Fruit fly (Drosophila melanogaster) whole organism, prepupa: ENCODE results near the gene Ser.

ENCODE experiments used
- CG10669 ChIP-seq: fragments of 200-800 bp; sonication (Bioruptor generic); optimal IDR thresholded peaks from 3 replicates; lab custom pipeline; 2018; ENCODE audit warnings: missing biosample characterization, mild to moderate bottlenecking, missing genetic modification characterization, moderate library complexity
- CG11762 ChIP-seq: fragments of 200-800 bp; sonication (Bioruptor generic); optimal IDR thresholded peaks from 3 replicates; lab custom pipeline; 2016; ENCODE audit warnings: missing biosample characterization, missing genetic modification characterization; ENCODE audit not compliant: insufficient read depth
- CG11902 ChIP-seq: fragments of 200-800 bp; sonication (Bioruptor generic); optimal IDR thresholded peaks from 3 replicates; lab custom pipeline; 2016; ENCODE audit warnings: missing biosample characterization, missing genetic modification characterization
- CG15336 ChIP-seq: fragments of 200-800 bp; sonication (Bioruptor generic); IDR thresholded peaks from 2 replicates; pipeline ENCODE4 v1.3.6; 2022; ENCODE audit warnings: missing biosample characterization, missing genetic modification characterization
- CG1621 ChIP-seq: fragments of 200-800 bp; sonication (Bioruptor generic); optimal IDR thresholded peaks from 3 replicates; lab custom pipeline; 2018; ENCODE audit warnings: missing biosample characterization, mild to moderate bottlenecking, missing genetic modification characterization
- CG3032 ChIP-seq: fragments of 200-800 bp; optimal IDR thresholded peaks from 2 replicates; lab custom pipeline; 2019; ENCODE audit warnings: missing biosample characterization, mild to moderate bottlenecking, missing genetic modification characterization, moderate library complexity
- CG31627 ChIP-seq: fragments of 200-800 bp; sonication (Bioruptor generic); optimal IDR thresholded peaks from 3 replicates; lab custom pipeline; 2016; ENCODE audit warnings: missing biosample characterization, missing genetic modification characterization
- CG32006 ChIP-seq: fragments of 200-800 bp; sonication (Bioruptor generic); optimal IDR thresholded peaks from 3 replicates; lab custom pipeline; 2017; ENCODE audit warnings: missing biosample characterization, mild to moderate bottlenecking, missing genetic modification characterization
- CG4318 ChIP-seq: fragments of 200-800 bp; sonication (Bioruptor generic); optimal IDR thresholded peaks from 3 replicates; lab custom pipeline; 2017; ENCODE audit warnings: missing biosample characterization, mild to moderate bottlenecking, missing genetic modification characterization
- CG6163 ChIP-seq: fragments of 200-800 bp; sonication (Bioruptor generic); IDR thresholded peaks from 3 replicates; pipeline ENCODE4 v1.3.6; 2022; ENCODE audit warnings: missing biosample characterization, missing genetic modification characterization
- CG6276 ChIP-seq: fragments of 200-800 bp; sonication (Bioruptor generic); optimal IDR thresholded peaks from 2 replicates; lab custom pipeline; 2017; ENCODE audit warnings: missing biosample characterization, mild to moderate bottlenecking, missing genetic modification characterization
- CG6808 ChIP-seq: fragments of 200-800 bp; sonication (Bioruptor generic); optimal IDR thresholded peaks from 3 replicates; lab custom pipeline; 2017; ENCODE audit warnings: missing biosample characterization, missing genetic modification characterization, mild to moderate bottlenecking, moderate library complexity, missing genetic modification reagents
- CG6854 ChIP-seq: fragments of 200-800 bp; sonication (Bioruptor generic); optimal IDR thresholded peaks from 2 replicates; lab custom pipeline; 2017; ENCODE audit warnings: missing biosample characterization, mild to moderate bottlenecking, missing genetic modification characterization
- CG7368 ChIP-seq: fragments of 200-800 bp; sonication (Bioruptor generic); optimal IDR thresholded peaks from 3 replicates; lab custom pipeline; 2016; ENCODE audit warnings: missing biosample characterization, missing genetic modification characterization
- CG8119 ChIP-seq: fragments of 200-800 bp; sonication (Bioruptor generic); IDR thresholded peaks from 3 replicates; pipeline ENCODE4 v1.3.6; 2022; ENCODE audit warnings: missing biosample characterization, missing genetic modification characterization
- Eip75B ChIP-seq: fragments of 200-800 bp; sonication (Bioruptor generic); optimal IDR thresholded peaks from 3 replicates; lab custom pipeline; 2016; ENCODE audit warnings: missing biosample characterization, missing genetic modification characterization
- Eip78C ChIP-seq: fragments of 200-800 bp; sonication (Bioruptor generic); peaks from one replicate; lab custom pipeline; 2016; ENCODE audit warnings: missing biosample characterization, missing genetic modification characterization
- Eip93F ChIP-seq: fragments of 200-800 bp; sonication (Bioruptor generic); optimal IDR thresholded peaks from 2 replicates; lab custom pipeline; 2016; ENCODE audit warnings: missing biosample characterization, mild to moderate bottlenecking, missing genetic modification characterization
- Ets21C ChIP-seq: fragments of 200-800 bp; sonication (Bioruptor generic); optimal IDR thresholded peaks from 3 replicates; lab custom pipeline; 2016; ENCODE audit warnings: missing biosample characterization, missing genetic modification characterization
- Ets96B ChIP-seq: fragments of 200-800 bp; optimal IDR thresholded peaks from 2 replicates; lab custom pipeline; 2019; ENCODE audit warnings: missing biosample characterization, mild to moderate bottlenecking, missing genetic modification characterization, moderate library complexity
- Gug ChIP-seq: fragments of 200-800 bp; sonication (Bioruptor generic); IDR thresholded peaks from 2 replicates; pipeline ENCODE4 v1.3.6; 2022; ENCODE audit warnings: missing biosample characterization, missing genetic modification characterization
- Hr4 ChIP-seq: fragments of 200-800 bp; sonication (Bioruptor generic); optimal IDR thresholded peaks from 3 replicates; lab custom pipeline; 2016; ENCODE audit warnings: missing biosample characterization, missing genetic modification characterization
- Lpt ChIP-seq: fragments of 200-800 bp; sonication (Bioruptor generic); optimal IDR thresholded peaks from 3 replicates; lab custom pipeline; 2016; ENCODE audit warnings: missing biosample characterization, missing genetic modification characterization
- Met ChIP-seq: fragments of 200-800 bp; sonication (Bioruptor generic); optimal IDR thresholded peaks from 3 replicates; lab custom pipeline; 2016; ENCODE audit warnings: missing biosample characterization, missing genetic modification characterization
- OdsH ChIP-seq: fragments of 200-800 bp; sonication (Bioruptor generic); optimal IDR thresholded peaks from 3 replicates; lab custom pipeline; 2016; ENCODE audit warnings: missing biosample characterization, missing genetic modification characterization
- Smox ChIP-seq: fragments of 200-800 bp; sonication (Bioruptor generic); optimal IDR thresholded peaks from 3 replicates; lab custom pipeline; 2016; ENCODE audit warnings: missing biosample characterization, missing genetic modification characterization
- Sox102F ChIP-seq: fragments of 200-800 bp; sonication (Bioruptor generic); optimal IDR thresholded peaks from 2 replicates; lab custom pipeline; 2016; ENCODE audit warnings: missing biosample characterization, mild to moderate bottlenecking, missing genetic modification characterization
- Sox14 ChIP-seq: fragments of 200-800 bp; sonication (Bioruptor generic); optimal IDR thresholded peaks from 3 replicates; lab custom pipeline; 2016; ENCODE audit warnings: missing biosample characterization, missing genetic modification characterization
- Sox15 ChIP-seq: fragments of 200-800 bp; sonication (Bioruptor generic); optimal IDR thresholded peaks from 3 replicates; lab custom pipeline; 2016; ENCODE audit warnings: missing biosample characterization, missing genetic modification characterization
- achi ChIP-seq: fragments of 200-800 bp; sonication (Bioruptor generic); optimal IDR thresholded peaks from 3 replicates; lab custom pipeline; 2016; ENCODE audit warnings: missing biosample characterization, missing genetic modification characterization
- acj6 ChIP-seq: fragments of 200-800 bp; sonication (Bioruptor generic); optimal IDR thresholded peaks from 3 replicates; lab custom pipeline; 2016; ENCODE audit warnings: missing biosample characterization, missing genetic modification characterization
- cyc ChIP-seq: fragments of 200-800 bp; sonication (Bioruptor generic); optimal IDR thresholded peaks from 3 replicates; lab custom pipeline; 2016; ENCODE audit warnings: missing biosample characterization, missing genetic modification characterization
- eg ChIP-seq: fragments of 200-800 bp; sonication (Bioruptor generic); IDR thresholded peaks from 3 replicates; pipeline ENCODE4 v1.3.6; 2022; ENCODE audit warnings: missing biosample characterization, missing genetic modification characterization
- esn ChIP-seq: fragments of 200-800 bp; sonication (Bioruptor generic); optimal IDR thresholded peaks from 2 replicates; lab custom pipeline; 2016; ENCODE audit warnings: missing biosample characterization, mild to moderate bottlenecking, missing genetic modification characterization, moderate library complexity
- fkh ChIP-seq: fragments of 200-800 bp; sonication (Bioruptor generic); optimal IDR thresholded peaks from 3 replicates; lab custom pipeline; 2017; ENCODE audit warnings: missing biosample characterization, mild to moderate bottlenecking, missing genetic modification characterization, moderate library complexity
- net ChIP-seq: fragments of 200-800 bp; sonication (Bioruptor generic); optimal IDR thresholded peaks from 3 replicates; lab custom pipeline; 2016; ENCODE audit warnings: missing biosample characterization, missing genetic modification characterization
- pdm3 ChIP-seq: fragments of 200-800 bp; sonication (Bioruptor generic); optimal IDR thresholded peaks from 3 replicates; lab custom pipeline; 2016; ENCODE audit warnings: missing biosample characterization, missing genetic modification characterization
- salr ChIP-seq, 2 experiments: fragments of 200-800 bp; sonication (Bioruptor generic); optimal IDR thresholded peaks; 3 replicates each; lab custom pipeline; 2016 to 2018; ENCODE audit warnings: missing biosample characterization in 2 of 2, missing genetic modification characterization in 2 of 2, mild to moderate bottlenecking in 1 of 2
- spab ChIP-seq: fragments of 200-800 bp; sonication (Bioruptor generic); optimal IDR thresholded peaks from 2 replicates; lab custom pipeline; 2017; ENCODE audit warnings: missing biosample characterization, mild to moderate bottlenecking, missing genetic modification characterization, missing genetic modification reagents
- ss ChIP-seq, 2 experiments: fragments of 200-800 bp; sonication (Bioruptor generic); optimal IDR thresholded peaks; 2 replicates in 1 of 2; 3 replicates in 1 of 2; lab custom pipeline; 2017 to 2018; ENCODE audit warnings: mild to moderate bottlenecking in 2 of 2, missing biosample characterization in 2 of 2, missing genetic modification characterization in 2 of 2, moderate library complexity in 1 of 2
- vri ChIP-seq: fragments of 200-800 bp; sonication (Bioruptor generic); optimal IDR thresholded peaks from 3 replicates; lab custom pipeline; 2016; ENCODE audit warnings: missing biosample characterization, mild to moderate bottlenecking, missing genetic modification characterization

Gene Ser

DNA sequence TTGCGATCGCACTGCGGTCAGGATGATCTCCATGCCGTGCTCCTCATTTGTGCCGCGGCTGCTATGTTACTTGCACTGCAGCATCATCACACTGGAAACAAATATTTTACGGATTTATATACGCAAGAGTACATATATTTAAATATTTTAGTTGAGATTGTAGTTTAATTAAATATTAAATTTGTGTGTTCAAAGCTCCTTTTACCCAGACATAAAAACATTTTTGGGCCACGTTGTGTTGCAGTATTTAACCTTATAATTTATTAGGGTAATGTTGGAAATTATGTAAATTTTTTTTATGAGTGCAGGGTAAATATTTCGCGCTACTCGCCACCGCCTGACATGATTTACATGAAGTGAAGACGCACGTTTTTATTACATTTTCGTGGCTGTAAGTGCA is 3.5 kb upstream of the Ser start (continued):
- TF ChIP-seq fkh: no peak
- TF ChIP-seq Sox102F (GFP tag; lab: Kevin White, UChicago): no peak
- TF ChIP-seq spab (GFP tag; lab: Kevin White, UChicago): peak; percentile 40
- TF ChIP-seq cyc (GFP tag; lab: Kevin White, UChicago): no peak
- TF ChIP-seq salr (GFP tag; optimal IDR thresholded peaks at IDR 0.05; lab: Kevin White, UChicago): peak in 1 of 2 experiments; percentile 14
- no peak for TF ChIP-seq CG11902 (GFP tag; lab: Kevin White, UChicago)
- peak; percentile 35 for TF ChIP-seq OdsH
- peak in 1 of 2 experiments; percentile 18 for TF ChIP-seq ss (GFP tag; optimal IDR thresholded peaks at IDR 0.05; lab: Kevin White, UChicago)
- TF ChIP-seq CG31627 (GFP tag; lab: Kevin White, UChicago): no peak
- no peak for TF ChIP-seq net (GFP tag; lab: Kevin White, UChicago)
- TF ChIP-seq CG10669 (GFP tag; lab: Kevin White, UChicago): peak; percentile 40
- TF ChIP-seq Eip93F (GFP tag; lab: Kevin White, UChicago): no peak
- TF ChIP-seq CG15336 (GFP tag; lab: Robert Waterston, UW): no peak
- TF ChIP-seq Met: no peak
- TF ChIP-seq vri (GFP tag; lab: Kevin White, UChicago): no peak

DNA sequence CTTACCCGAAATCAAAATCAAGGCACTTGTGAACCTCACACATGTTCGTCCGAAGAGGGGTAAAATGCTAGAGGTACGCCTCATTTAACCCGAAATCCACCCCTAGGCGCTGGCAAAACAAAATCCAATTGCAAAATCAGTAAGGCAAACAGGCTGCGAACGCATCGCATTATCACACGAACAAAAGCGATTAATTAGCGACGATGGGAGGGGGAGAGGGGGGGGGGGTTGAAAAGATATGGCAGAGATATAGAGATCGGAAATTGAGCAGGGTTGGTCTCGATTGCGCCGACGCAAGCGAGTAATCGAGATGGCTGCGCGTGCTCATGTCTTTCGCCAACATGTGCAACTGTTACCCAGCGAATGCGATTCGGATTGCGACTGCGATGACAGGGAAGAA is 2.8 kb upstream of the Ser start:
- no peak for TF ChIP-seq CG6808 (GFP tag; lab: Kevin White, UChicago)
- no peak for TF ChIP-seq CG3032
- no peak for TF ChIP-seq achi (GFP tag; lab: Kevin White, UChicago)
- no peak for TF ChIP-seq esn
- no peak for TF ChIP-seq CG6854
- no peak for TF ChIP-seq CG4318
- no peak for TF ChIP-seq salr (GFP tag; optimal IDR thresholded peaks at IDR 0.05; lab: Kevin White, UChicago)
- no peak for TF ChIP-seq Sox102F (GFP tag; lab: Kevin White, UChicago)
- TF ChIP-seq CG7368 (GFP tag; lab: Kevin White, UChicago): no peak
- no peak for TF ChIP-seq Ets21C (GFP tag; lab: Kevin White, UChicago)
- no peak for TF ChIP-seq OdsH
- TF ChIP-seq Smox (GFP tag; lab: Kevin White, UChicago): no peak
- TF ChIP-seq Gug: no peak
- no peak for TF ChIP-seq Eip75B (GFP tag; lab: Kevin White, UChicago)
- no peak for TF ChIP-seq CG1621 (tag; lab: Kevin White, UChicago)
- no peak for TF ChIP-seq CG6276 (GFP tag; lab: Kevin White, UChicago)
- no peak for TF ChIP-seq CG6163 (GFP tag; lab: Robert Waterston, UW)
- no peak for TF ChIP-seq CG11762 (GFP tag; lab: Kevin White, UChicago)
- TF ChIP-seq acj6 (GFP tag; lab: Kevin White, UChicago): no peak

DNA sequence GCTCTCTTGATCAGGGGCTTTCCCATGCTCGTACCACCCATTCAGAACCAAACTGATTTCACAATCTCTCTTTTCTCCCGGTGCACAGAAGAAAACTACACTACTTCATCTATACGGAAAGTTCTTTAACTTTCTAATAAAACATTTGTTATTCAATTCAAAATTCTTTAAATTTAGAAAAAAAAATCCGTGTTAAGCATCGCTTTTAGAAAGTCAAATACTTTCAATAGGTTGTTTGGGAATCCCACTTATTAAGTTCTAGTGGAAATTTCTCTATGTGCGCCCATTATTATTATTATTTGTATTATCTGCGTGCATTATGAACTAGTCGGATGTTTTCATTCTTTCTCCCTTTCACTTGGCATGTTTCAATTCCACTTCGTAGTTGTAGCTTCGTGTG is 988 bp downstream of the Ser start:
- TF ChIP-seq Lpt (GFP tag; lab: Kevin White, UChicago) (no peak), Gug (peak; percentile 62), Hr4 (GFP tag; lab: Kevin White, UChicago) (peak; percentile 58), Ets96B (tag; lab: Kevin White, UChicago) (peak; percentile 47), CG6276 (GFP tag; lab: Kevin White, UChicago) (peak; percentile 34), Sox102F (GFP tag; lab: Kevin White, UChicago) (no peak), Met (no peak), eg (GFP tag; lab: Robert Waterston, UW) (peak; percentile 66), Sox15 (GFP tag; lab: Kevin White, UChicago) (no peak), CG3032 (peak; percentile 10), CG11762 (GFP tag; lab: Kevin White, UChicago) (no peak), CG8119 (GFP tag; lab: Robert Waterston, UW) (peak; percentile 69), CG4318 (peak; percentile 12), CG6163 (GFP tag; lab: Robert Waterston, UW) (peak; percentile 46; the same call in 1 of the 3 replicates), CG10669 (GFP tag; lab: Kevin White, UChicago) (peak; percentile 8), CG15336 (GFP tag; lab: Robert Waterston, UW) (peak; percentile 63), pdm3 (GFP tag; lab: Kevin White, UChicago) (peak; percentile 35), net (GFP tag; lab: Kevin White, UChicago) (peak; percentile 14), CG32006 (GFP tag; lab: Kevin White, UChicago) (peak; percentile 66), Eip78C (GFP tag; lab: Kevin White, UChicago) (peak; percentile 80), CG31627 (GFP tag; lab: Kevin White, UChicago) (no peak), Sox14 (GFP tag; lab: Kevin White, UChicago) (peak; percentile 15), salr (GFP tag; optimal IDR thresholded peaks at IDR 0.05; lab: Kevin White, UChicago) (peak in 1 of 2 experiments; percentile 35), OdsH (peak; percentile 20), achi (GFP tag; lab: Kevin White, UChicago) (peak; percentile 12), ss (GFP tag; optimal IDR thresholded peaks at IDR 0.05; lab: Kevin White, UChicago) (no peak)
